Fruit fly (Drosophila melanogaster) whole organism, wandering third instar larva: ENCODE measurements around the gene CG11396.

ENCODE experiments used
- Abd-B ChIP-seq: fragments of >200 bp; optimal IDR thresholded peaks from 2 replicates; lab custom pipeline; 2017; ENCODE audit warnings: missing biosample characterization, missing genetic modification characterization
- CG32264 ChIP-seq: fragments of 200-800 bp; sonication (Bioruptor generic); optimal IDR thresholded peaks from 2 replicates; lab custom pipeline; 2016; ENCODE audit warnings: missing biosample characterization, missing genetic modification characterization
- CG9705 ChIP-seq: fragments of 200-800 bp; sonication (Bioruptor generic); optimal IDR thresholded peaks from 2 replicates; lab custom pipeline; 2018; ENCODE audit warnings: missing biosample characterization, mild to moderate bottlenecking, missing genetic modification characterization
- CrebA ChIP-seq: fragments of 200-800 bp; sonication (Bioruptor generic); optimal IDR thresholded peaks from 2 replicates; lab custom pipeline; 2016; ENCODE audit warnings: missing biosample characterization, mild to moderate bottlenecking, missing genetic modification characterization, borderline replicate concordance
- Dfd ChIP-seq: fragments of >200 bp; optimal IDR thresholded peaks from 2 replicates; lab custom pipeline; 2017; ENCODE audit warnings: missing biosample characterization, missing genetic modification characterization
- Dif ChIP-seq: fragments of 200-275, 200-300 bp; sonication (Bioruptor generic); optimal IDR thresholded peaks from 2 replicates; lab custom pipeline; 2018; ENCODE audit warnings: missing biosample characterization, missing genetic modification characterization; ENCODE audit not compliant: partially characterized antibody
- GATAd ChIP-seq: sonication (Bioruptor generic); optimal IDR thresholded peaks from 2 replicates; lab custom pipeline; 2016; ENCODE audit warnings: missing biosample characterization, missing genetic modification characterization
- HLH106 ChIP-seq: fragments of 200-800 bp; optimal IDR thresholded peaks from 3 replicates; lab custom pipeline; 2019; ENCODE audit warnings: missing biosample characterization, mild to moderate bottlenecking, missing genetic modification characterization, moderate library complexity
- Hnf4 ChIP-seq: fragments of 200-800 bp; sonication (Bioruptor generic); optimal IDR thresholded peaks from 2 replicates; lab custom pipeline; 2016; ENCODE audit warnings: missing biosample characterization, mild to moderate bottlenecking, missing genetic modification characterization
- Hr78 ChIP-seq: fragments of >200 bp; optimal IDR thresholded peaks from 2 replicates; lab custom pipeline; 2017; ENCODE audit warnings: missing biosample characterization, missing genetic modification characterization
- Hr83 ChIP-seq: fragments of 200-300 bp; sonication (Bioruptor generic); optimal IDR thresholded peaks from 2 replicates; lab custom pipeline; 2016; ENCODE audit warnings: missing biosample characterization, mild to moderate bottlenecking, missing genetic modification characterization, moderate library complexity; ENCODE audit not compliant: poor library complexity, severe bottlenecking
- Jra ChIP-seq: sonication (Bioruptor generic); optimal IDR thresholded peaks from 2 replicates; lab custom pipeline; 2016; ENCODE audit warnings: missing biosample characterization, missing genetic modification characterization
- Mio ChIP-seq: sonication (Bioruptor generic); optimal IDR thresholded peaks from 2 replicates; lab custom pipeline; 2016; ENCODE audit warnings: missing biosample characterization, missing genetic modification characterization
- Myc ChIP-seq: fragments of >200 bp; optimal IDR thresholded peaks from 2 replicates; lab custom pipeline; 2017
- N ChIP-seq: fragments of >200 bp; optimal IDR thresholded peaks from 2 replicates; lab custom pipeline; 2018; ENCODE audit warnings: missing biosample characterization, missing external identifiers, missing genetic modification characterization
- OdsH ChIP-seq: fragments of 200-800 bp; sonication (Bioruptor generic); optimal IDR thresholded peaks from 2 replicates; lab custom pipeline; 2016; ENCODE audit warnings: missing biosample characterization, mild to moderate bottlenecking, missing genetic modification characterization
- Rel ChIP-seq, 2 experiments: fragments of 200-800 bp; sonication (Bioruptor generic) in 1 of 2; optimal IDR thresholded peaks; 2 replicates in 1 of 2; 3 replicates in 1 of 2; lab custom pipeline; 2016 to 2019; ENCODE audit warnings: mild to moderate bottlenecking in 2 of 2, missing biosample characterization in 2 of 2, missing genetic modification characterization in 2 of 2, moderate library complexity in 1 of 2
- Sp1 ChIP-seq: fragments of 200-800 bp; sonication (Bioruptor generic); optimal IDR thresholded peaks from 3 replicates; lab custom pipeline; 2019; ENCODE audit warnings: missing biosample characterization, mild to moderate bottlenecking, missing genetic modification characterization, moderate library complexity
- Vsx2 ChIP-seq: fragments of 200-300, 225-300 bp; sonication (Bioruptor generic); optimal IDR thresholded peaks from 2 replicates; lab custom pipeline; 2018; ENCODE audit warnings: missing biosample characterization, missing genetic modification characterization; ENCODE audit not compliant: partially characterized antibody
- br ChIP-seq: fragments of 200-800 bp; sonication (Bioruptor generic); optimal IDR thresholded peaks from 2 replicates; lab custom pipeline; 2016; ENCODE audit warnings: missing biosample characterization, missing genetic modification characterization
- brk ChIP-seq: fragments of 200-800 bp; sonication (Bioruptor generic); optimal IDR thresholded peaks from 2 replicates; lab custom pipeline; 2016; ENCODE audit warnings: missing biosample characterization, mild to moderate bottlenecking, missing genetic modification characterization
- dl ChIP-seq, 2 experiments: fragments of 175-275, 200-275 bp in 1 of 2; fragments of 200-275 bp in 1 of 2; sonication (Bioruptor generic); optimal IDR thresholded peaks; lab custom pipeline; 2018; ENCODE audit warnings: mild to moderate bottlenecking in 2 of 2, missing biosample characterization in 2 of 2, missing genetic modification characterization in 2 of 2, moderate library complexity in 2 of 2; ENCODE audit not compliant: partially characterized antibody in 2 of 2, insufficient read depth in 1 of 2
- dmrt93B ChIP-seq: fragments of 200-800 bp; sonication (Bioruptor generic); optimal IDR thresholded peaks from 2 replicates; lab custom pipeline; 2018; ENCODE audit warnings: missing biosample characterization, mild to moderate bottlenecking, missing genetic modification characterization
- dsf ChIP-seq: sonication (Bioruptor generic); optimal IDR thresholded peaks from 2 replicates; lab custom pipeline; 2016; ENCODE audit warnings: missing biosample characterization, missing genetic modification characterization, borderline replicate concordance
- ey ChIP-seq: fragments of 200-800 bp; sonication (Bioruptor generic); optimal IDR thresholded peaks from 2 replicates; lab custom pipeline; 2016; ENCODE audit warnings: missing biosample characterization, missing genetic modification characterization
- foxo ChIP-seq, 2 experiments: fragments of 200-800 bp; sonication (Bioruptor generic); optimal IDR thresholded peaks; 2 replicates in 1 of 2; 3 replicates in 1 of 2; lab custom pipeline; 2016 to 2017; ENCODE audit warnings: missing biosample characterization in 2 of 2, missing genetic modification characterization in 2 of 2
- fru ChIP-seq: fragments of 200-800 bp; sonication (Bioruptor generic); optimal IDR thresholded peaks from 3 replicates; lab custom pipeline; 2016; ENCODE audit warnings: missing biosample characterization, mild to moderate bottlenecking, missing genetic modification characterization
- h ChIP-seq: fragments of 200-800 bp; sonication (Bioruptor generic); optimal IDR thresholded peaks from 3 replicates; lab custom pipeline; 2016; ENCODE audit warnings: missing biosample characterization, mild to moderate bottlenecking, missing genetic modification characterization
- jim ChIP-seq: fragments of 175-275, 200-325 bp; sonication (Bioruptor generic); optimal IDR thresholded peaks from 2 replicates; lab custom pipeline; 2016; ENCODE audit warnings: missing biosample characterization, mild to moderate bottlenecking, missing genetic modification characterization
- lola ChIP-seq: fragments of >200 bp; optimal IDR thresholded peaks from 2 replicates; lab custom pipeline; 2017; ENCODE audit warnings: missing biosample characterization, missing genetic modification characterization
- pan ChIP-seq: fragments of >200 bp; optimal IDR thresholded peaks from 2 replicates; lab custom pipeline; 2017
- psq ChIP-seq: fragments of 200-800 bp; sonication (Bioruptor generic); optimal IDR thresholded peaks from 3 replicates; lab custom pipeline; 2017; ENCODE audit warnings: missing biosample characterization, mild to moderate bottlenecking, missing genetic modification characterization, moderate library complexity
- rgr ChIP-seq: fragments of 200-800 bp; sonication (Bioruptor generic); optimal IDR thresholded peaks from 3 replicates; lab custom pipeline; 2016; ENCODE audit warnings: missing biosample characterization, mild to moderate bottlenecking, missing genetic modification characterization
- sage ChIP-seq: fragments of 200-800 bp; sonication (Bioruptor generic); optimal IDR thresholded peaks from 2 replicates; lab custom pipeline; 2016; ENCODE audit warnings: missing biosample characterization, mild to moderate bottlenecking, missing genetic modification characterization
- sv ChIP-seq: fragments of 200-800 bp; sonication (Bioruptor generic); optimal IDR thresholded peaks from 3 replicates; lab custom pipeline; 2016; ENCODE audit warnings: missing biosample characterization, missing genetic modification characterization
- tai ChIP-seq: sonication (Bioruptor generic); optimal IDR thresholded peaks from 2 replicates; lab custom pipeline; 2016; ENCODE audit warnings: missing biosample characterization, missing genetic modification characterization
- usp ChIP-seq: fragments of >200 bp; optimal IDR thresholded peaks from 2 replicates; lab custom pipeline; 2017; ENCODE audit warnings: missing biosample characterization, missing genetic modification characterization
- woc ChIP-seq: sonication (Bioruptor generic); optimal IDR thresholded peaks from 2 replicates; lab custom pipeline; 2016; ENCODE audit warnings: missing biosample characterization, mild to moderate bottlenecking, missing genetic modification characterization

Gene CG11396

dm6 chr3L:20771001-20771890 lies 16.7 kb downstream of the CG11396 start, which contains the start of the genes CG4042 and Pitslre:
CG4042 (minus strand) TSS chr3L:20771507.
Pitslre (plus strand) TSS chr3L:20771528.
- TF ChIP-seq rgr (GFP tag; lab: Kevin White, UChicago) = peak; percentile 47
- TF ChIP-seq sv (GFP tag; lab: Kevin White, UChicago) = peak; percentile 35
- TF ChIP-seq psq (GFP tag; lab: Kevin White, UChicago) = peak; percentile 57
- peak; percentile 27 for TF ChIP-seq sage
- TF ChIP-seq HLH106 (tag; lab: Kevin White, UChicago) = no peak
- TF ChIP-seq OdsH (GFP tag; lab: Kevin White, UChicago) = peak; percentile 54
- TF ChIP-seq Rel (GFP tag; optimal IDR thresholded peaks at IDR 0.05; lab: Kevin White, UChicago) = no peak
- no peak for TF ChIP-seq Rel (tag; optimal IDR thresholded peaks at IDR 0.05; lab: Kevin White, UChicago)
- TF ChIP-seq fru = peak; percentile 38
- no peak for TF ChIP-seq GATAd
- no peak for TF ChIP-seq ey
- peak; percentile 6 for TF ChIP-seq br
- TF ChIP-seq Dif (GFP tag; lab: Kevin White, UChicago) = no peak
- TF ChIP-seq CG9705 (GFP tag; lab: Kevin White, UChicago) = no peak
- no peak for TF ChIP-seq Myc
- no peak for TF ChIP-seq Hr78 (GFP tag; lab: Kevin White, UChicago)
- TF ChIP-seq Vsx2 (GFP tag; lab: Kevin White, UChicago) = no peak
- no peak for TF ChIP-seq Dfd (GFP tag; lab: Kevin White, UChicago)
- TF ChIP-seq Hnf4 (GFP tag; lab: Kevin White, UChicago) = peak; percentile 58
- no peak for TF ChIP-seq Mio (GFP tag; lab: Kevin White, UChicago)
- no peak for TF ChIP-seq CrebA
- no peak for TF ChIP-seq tai (GFP tag; lab: Kevin White, UChicago)
- TF ChIP-seq jim (GFP tag; lab: Kevin White, UChicago) = no peak
- no peak for TF ChIP-seq pan
- TF ChIP-seq usp (GFP tag; lab: Kevin White, UChicago) = no peak
- TF ChIP-seq dsf (GFP tag; lab: Kevin White, UChicago) = no peak
- peak in 1 of 2 experiments; percentile 67 for TF ChIP-seq foxo (GFP tag; optimal IDR thresholded peaks at IDR 0.05; lab: Kevin White, UChicago)
- TF ChIP-seq Jra (GFP tag; lab: Kevin White, UChicago) = peak; percentile 22
- no peak for TF ChIP-seq Sp1
- TF ChIP-seq woc (GFP tag; lab: Kevin White, UChicago) = peak; percentile 31
- no peak for TF ChIP-seq CG32264
- TF ChIP-seq brk = peak; percentile 72
- TF ChIP-seq h (GFP tag; lab: Kevin White, UChicago) = peak; percentile 52
- TF ChIP-seq Abd-B (GFP tag; lab: Kevin White, UChicago) = no peak
- TF ChIP-seq dl (GFP tag; optimal IDR thresholded peaks at IDR 0.05; lab: Kevin White, UChicago; ENCODE audit: insufficient read depth in 1 of 2, partially characterized antibody in 2 of 2) = no peak
- no peak for TF ChIP-seq N (GFP tag; lab: Kevin White, UChicago)
- TF ChIP-seq lola (GFP tag; lab: Kevin White, UChicago) = no peak
- peak; percentile 13 for TF ChIP-seq dmrt93B (GFP tag; lab: Kevin White, UChicago)
- TF ChIP-seq Hr83 = peak; percentile 23
- TF ChIP-seq, all 38 proteins: peak for 15

dm6 chr3L:20769350-20769749 lies 18.6 kb downstream of the CG11396 start, which contains the start of the genes CG4074 and CG4186:
CG4074 (minus strand) TSS chr3L:20769500.
CG4186 (plus strand) TSS chr3L:20769586.
- TF ChIP-seq sage (peak; percentile 5), dl (GFP tag; optimal IDR thresholded peaks at IDR 0.05; lab: Kevin White, UChicago; ENCODE audit: insufficient read depth in 1 of 2, partially characterized antibody in 2 of 2) (no peak)
